Fruit fly (Drosophila melanogaster): ENCODE data around the gene ND-B14.5B.

Gene ND-B14.5B

dm6 chr2L:3121325-3121724, 24.3 kb downstream of the ND-B14.5B start (continued):
- no peak for TF ChIP-seq Hand (GFP tag; optimal IDR thresholded peaks at IDR 0.05)
- no peak for TF ChIP-seq CG16813 (GFP tag; IDR thresholded peaks at IDR 0.05; ENCODE audit: partially characterized antibody)
- TF ChIP-seq CG15269 (tag; optimal IDR thresholded peaks at IDR 0.05) = no peak
- TF ChIP-seq Vsx1 (GFP tag; optimal IDR thresholded peaks at IDR 0.05) = no peak
- no peak for TF ChIP-seq CG1603 (tag; optimal IDR thresholded peaks at IDR 0.05)
- TF ChIP-seq CG14014 (GFP tag; IDR thresholded peaks at IDR 0.05) = 0 out of 2 replicates have a peak, but pooled peaks have one; percentile 28
- no peak for TF ChIP-seq CG33213 (GFP tag; optimal IDR thresholded peaks at IDR 0.05)
- no peak for TF ChIP-seq CG7556 (GFP tag; optimal IDR thresholded peaks at IDR 0.05)
- TF ChIP-seq Dbx (GFP tag; IDR thresholded peaks at IDR 0.05) = no peak
- no peak for TF ChIP-seq prd (optimal IDR thresholded peaks at IDR 0.05)
- TF ChIP-seq prd (GFP tag; IDR thresholded peaks at IDR 0.05) = 0 out of 3 replicates have a peak, but pooled peaks have one; percentile 14
- peak; percentile 9; the same call in 1 of the 2 replicates for TF ChIP-seq Awh (GFP tag; IDR thresholded peaks at IDR 0.05)
- TF ChIP-seq lola (GFP tag; optimal IDR thresholded peaks at IDR 0.05) = no peak
- no peak for TF ChIP-seq p53 (GFP tag; optimal IDR thresholded peaks at IDR 0.05)
- TF ChIP-seq CG12391 (tag; optimal IDR thresholded peaks at IDR 0.05) = no peak
- TF ChIP-seq CG8281 (tag; optimal IDR thresholded peaks at IDR 0.05) = no peak
- 0 out of 4 replicates have a peak, but pooled peaks have one; percentile 14 for TF ChIP-seq chinmo (GFP tag; IDR thresholded peaks at IDR 0.05; ENCODE audit: partially characterized antibody)
- no peak for TF ChIP-seq CG14667 (GFP tag; IDR thresholded peaks at IDR 0.05)
- TF ChIP-seq Ptx1 (GFP tag; IDR thresholded peaks at IDR 0.05) = no peak
- no peak for TF ChIP-seq CG42726 (GFP tag; IDR thresholded peaks at IDR 0.05; ENCODE audit: partially characterized antibody)
- no peak for TF ChIP-seq CG14860 (GFP tag; IDR thresholded peaks at IDR 0.05; ENCODE audit: partially characterized antibody)
- no peak for TF ChIP-seq CG9437 (GFP tag; optimal IDR thresholded peaks at IDR 0.05)
- TF ChIP-seq dpn (GFP tag; optimal IDR thresholded peaks at IDR 0.05) = peak in 1 of 2 experiments; percentile 10
- 0 out of 2 replicates have a peak, but pooled peaks have one; percentile 19 for TF ChIP-seq E2f1 (GFP tag; IDR thresholded peaks at IDR 0.05)
- TF ChIP-seq twi (tag; optimal IDR thresholded peaks at IDR 0.05) = no peak
- 0 out of 2 replicates have a peak, but pooled peaks have one; percentile 6 for TF ChIP-seq CG32772 (GFP tag; IDR thresholded peaks at IDR 0.05)
- TF ChIP-seq Antp (GFP tag; optimal IDR thresholded peaks at IDR 0.05) = peak; percentile 20
- no peak for TF ChIP-seq zfh2 (GFP tag; optimal IDR thresholded peaks at IDR 0.05)
- TF ChIP-seq CG7839 (tag; optimal IDR thresholded peaks at IDR 0.05) = peak; percentile 17
- no peak for TF ChIP-seq Elba2 (GFP tag; optimal IDR thresholded peaks at IDR 0.05)
- TF ChIP-seq HmgZ (tag; optimal IDR thresholded peaks at IDR 0.05) = no peak
- no peak for TF ChIP-seq sug (tag; optimal IDR thresholded peaks at IDR 0.05)
- TF ChIP-seq nom (GFP tag; optimal IDR thresholded peaks at IDR 0.05) = no peak
- no peak for TF ChIP-seq salm (tag; optimal IDR thresholded peaks at IDR 0.05)
- 0 out of 2 replicates have a peak, but pooled peaks have one; percentile 8 for TF ChIP-seq CG17328 (GFP tag; IDR thresholded peaks at IDR 0.05)
- TF ChIP-seq gsb-n (tag; optimal IDR thresholded peaks at IDR 0.05) = no peak
- no peak for TF ChIP-seq gcm2 (GFP tag; optimal IDR thresholded peaks at IDR 0.05)
- no peak for TF ChIP-seq sna (GFP tag; IDR thresholded peaks at IDR 0.05; ENCODE audit: partially characterized antibody)
- 0 out of 3 replicates have a peak, but pooled peaks have one; percentile 40 for TF ChIP-seq CG11456 (GFP tag; IDR thresholded peaks at IDR 0.05)
- TF ChIP-seq tin (GFP tag; optimal IDR thresholded peaks at IDR 0.05) = no peak
- TF ChIP-seq otp (GFP tag; IDR thresholded peaks at IDR 0.05) = 0 out of 3 replicates have a peak, but pooled peaks have one; percentile 29
- TF ChIP-seq CG8290 (GFP tag; optimal IDR thresholded peaks at IDR 0.05) = no peak
- TF ChIP-seq CG8290 (tag; optimal IDR thresholded peaks at IDR 0.05) = peak in 1 of 2 experiments; percentile 36
- peak; percentile 31 for TF ChIP-seq Abd-B (GFP tag; optimal IDR thresholded peaks at IDR 0.05)
- no peak for TF ChIP-seq CG1792 (GFP tag; optimal IDR thresholded peaks at IDR 0.05)

Measured in whole organism, embryonic.